Worm (Caenorhabditis elegans) whole organism, L4 larva: ENCODE results near the gene chil-2.

Source experiments
- D1046.2 ChIP-seq: fragments of 200-800 bp; sonication (Bioruptor generic); IDR thresholded peaks from 2 replicates; pipeline ENCODE4 v1.3.6; 2022; ENCODE audit warnings: missing genetic modification characterization, missing compliant biosample characterization
- F26F4.8 ChIP-seq: fragments of 200-800 bp; sonication (Bioruptor generic); conservative IDR thresholded peaks from 2 replicates; pipeline ENCODE4 v1.3.6; 2022; ENCODE audit warnings: missing genetic modification characterization, missing compliant biosample characterization
- F44E2.7 ChIP-seq: fragments of 200-800 bp; sonication (Bioruptor generic); IDR thresholded peaks from 2 replicates; pipeline ENCODE4 v2.1.2; 2022; ENCODE audit warnings: missing genetic modification characterization, missing compliant biosample characterization
- F49E8.2 ChIP-seq: sonication (generic microtip); optimal IDR thresholded peaks from 2 replicates; lab custom pipeline; 2016; ENCODE audit warnings: missing compliant biosample characterization, mild to moderate bottlenecking, missing genetic modification characterization, borderline replicate concordance
- T20F7.1 ChIP-seq: fragments of 200-800 bp; sonication (Bioruptor generic); optimal IDR thresholded peaks from 2 replicates; lab custom pipeline; 2018; ENCODE audit warnings: mild to moderate bottlenecking, missing genetic modification characterization, missing compliant biosample characterization
- T26A8.4 ChIP-seq: fragments of 200-800 bp; sonication (Bioruptor generic); IDR thresholded peaks from 2 replicates; pipeline ENCODE4 v1.3.6; 2022; ENCODE audit warnings: missing genetic modification characterization, missing compliant biosample characterization
- Y48G9A.11 ChIP-seq: fragments of 200-800 bp; sonication (Bioruptor generic); IDR thresholded peaks from 2 replicates; pipeline ENCODE4 v1.3.6; 2022; ENCODE audit warnings: missing genetic modification reagents, missing genetic modification characterization, missing compliant biosample characterization
- Y75B8A.6 ChIP-seq: fragments of 200-800 bp; sonication (Bioruptor generic); IDR thresholded peaks from 2 replicates; pipeline ENCODE4 v1.3.6; 2022; ENCODE audit warnings: missing genetic modification reagents, missing genetic modification characterization, missing compliant biosample characterization
- ZK337.2 ChIP-seq: fragments of 200-800 bp; sonication (Bioruptor generic); IDR thresholded peaks from 2 replicates; pipeline ENCODE4 v1.3.6; 2022; ENCODE audit warnings: missing genetic modification reagents, missing genetic modification characterization, missing compliant biosample characterization
- aha-1 ChIP-seq: fragments of 150-350 bp; peaks from one replicate; lab custom pipeline; 2014; ENCODE audit warnings: missing biosample characterization, missing genetic modification characterization
- attf-4 ChIP-seq: sonication (generic microtip); optimal IDR thresholded peaks from 3 replicates; lab custom pipeline; 2017; ENCODE audit warnings: missing biosample characterization, missing genetic modification characterization
- ceh-44 ChIP-seq: fragments of 200-800 bp; sonication (Bioruptor generic); IDR thresholded peaks from 2 replicates; pipeline ENCODE4 v1.3.6; 2022; ENCODE audit warnings: missing genetic modification reagents, missing genetic modification characterization, missing compliant biosample characterization
- ctbp-1 ChIP-seq: fragments of 200-800 bp; sonication (Bioruptor generic); IDR thresholded peaks from 2 replicates; pipeline ENCODE4 v1.3.6; 2022; ENCODE audit warnings: missing genetic modification reagents, missing genetic modification characterization, missing compliant biosample characterization
- daf-12 ChIP-seq: fragments of 150-350 bp; optimal IDR thresholded peaks from 2 replicates; lab custom pipeline; 2014; ENCODE audit warnings: missing biosample characterization, missing genetic modification reagents, missing genetic modification characterization
- daf-19 ChIP-seq: fragments of 200-800 bp; sonication (Bioruptor generic); conservative IDR thresholded peaks from 2 replicates; pipeline ENCODE4 v1.3.6; 2022; ENCODE audit warnings: missing genetic modification characterization, missing compliant biosample characterization
- dmd-9 ChIP-seq: fragments of 200-800 bp; sonication (Bioruptor generic); IDR thresholded peaks from 2 replicates; pipeline ENCODE4 v1.3.6; 2022; ENCODE audit warnings: missing genetic modification reagents, missing genetic modification characterization, missing compliant biosample characterization
- egl-43 ChIP-seq: fragments of 200-800 bp; sonication (Bioruptor generic); IDR thresholded peaks from 2 replicates; pipeline ENCODE4 v1.3.6; 2022; ENCODE audit warnings: missing genetic modification reagents, missing genetic modification characterization, missing compliant biosample characterization
- fos-1 ChIP-seq: fragments of 150-350 bp; optimal IDR thresholded peaks from 2 replicates; lab custom pipeline; 2014; ENCODE audit warnings: missing biosample characterization, missing genetic modification characterization
- gei-8 ChIP-seq: fragments of 200-800 bp; sonication (Bioruptor generic); optimal IDR thresholded peaks from 2 replicates; lab custom pipeline; 2018; ENCODE audit warnings: mild to moderate bottlenecking, missing genetic modification characterization, missing compliant biosample characterization
- hmg-1.1 ChIP-seq: fragments of 200-800 bp; sonication (Bioruptor generic); IDR thresholded peaks from 2 replicates; pipeline ENCODE4 v1.3.6; 2022; ENCODE audit warnings: missing genetic modification reagents, missing genetic modification characterization, missing compliant biosample characterization
- jun-1 ChIP-seq: fragments of 150-350 bp; optimal IDR thresholded peaks from 2 replicates; lab custom pipeline; 2014; ENCODE audit warnings: missing biosample characterization, missing genetic modification reagents, missing genetic modification characterization
- lin-39 ChIP-seq: fragments of 150-350 bp; optimal IDR thresholded peaks from 2 replicates; lab custom pipeline; 2014; ENCODE audit warnings: missing biosample characterization, missing genetic modification reagents, missing genetic modification characterization
- mep-1 ChIP-seq: fragments of 150-350 bp; sonication (generic microtip); optimal IDR thresholded peaks from 3 replicates; lab custom pipeline; 2014; ENCODE audit warnings: missing biosample characterization, missing genetic modification characterization
- mes-2 ChIP-seq: sonication (generic microtip); optimal IDR thresholded peaks from 2 replicates; lab custom pipeline; 2016; ENCODE audit warnings: missing genotype, mild to moderate bottlenecking, missing genetic modification characterization, missing compliant biosample characterization; ENCODE audit not compliant: poor library complexity, severe bottlenecking
- mxl-2 ChIP-seq: fragments of 200-800 bp; sonication (Bioruptor generic); conservative IDR thresholded peaks from 2 replicates; pipeline ENCODE4 v1.3.6; 2022; ENCODE audit warnings: missing genetic modification reagents, missing genetic modification characterization, missing compliant biosample characterization
- nhr-102 ChIP-seq: sonication (generic microtip); optimal IDR thresholded peaks from 2 replicates; lab custom pipeline; 2016; ENCODE audit warnings: mild to moderate bottlenecking, missing genetic modification characterization, moderate library complexity, missing compliant biosample characterization
- nhr-237 ChIP-seq: sonication (generic microtip); optimal IDR thresholded peaks from 2 replicates; lab custom pipeline; 2017; ENCODE audit warnings: missing biosample characterization, missing genetic modification characterization
- nhr-41 ChIP-seq: fragments of 200-800 bp; sonication (Bioruptor generic); IDR thresholded peaks from 2 replicates; pipeline ENCODE4 v1.3.6; 2022; ENCODE audit warnings: missing genetic modification reagents, missing genetic modification characterization, missing compliant biosample characterization
- pha-4 ChIP-seq, 2 experiments: fragments of 150-350 bp in 1 of 2; fragments of 200-800 bp in 1 of 2; sonication (Bioruptor generic) in 1 of 2; IDR thresholded peaks in 1 of 2; optimal IDR thresholded peaks in 1 of 2; 2 replicates each; pipeline versions ENCODE4 v1.3.6 to Lab custom; 2014 to 2022; ENCODE audit warnings: missing genetic modification characterization in 2 of 2, missing genetic modification reagents in 2 of 2, missing biosample characterization in 1 of 2, missing compliant biosample characterization in 1 of 2
- set-16 ChIP-seq: fragments of 200-800 bp; sonication (Bioruptor generic); IDR thresholded peaks from 2 replicates; pipeline ENCODE4 v1.3.6; 2022; ENCODE audit warnings: missing genetic modification reagents, missing genetic modification characterization, missing compliant biosample characterization
- skn-1 ChIP-seq: fragments of 150-350 bp; optimal IDR thresholded peaks from 2 replicates; lab custom pipeline; 2014; ENCODE audit warnings: missing biosample characterization, missing genetic modification characterization
- snpc-4 ChIP-seq: fragments of 150-350 bp; optimal IDR thresholded peaks from 2 replicates; lab custom pipeline; 2014; ENCODE audit warnings: missing biosample characterization, missing genetic modification characterization
- unc-62 ChIP-seq, 3 experiments: fragments of 150-350 bp in 1 of 3; sonication (generic microtip); optimal IDR thresholded peaks in 2 of 3; peaks in 1 of 3; 1 replicate in 1 of 3; 2 replicates in 2 of 3; lab custom pipeline; 2014 to 2017; ENCODE audit warnings: missing biosample characterization in 3 of 3, missing genetic modification characterization in 3 of 3, missing genetic modification reagents in 3 of 3, missing genotype in 1 of 3
- zag-1 ChIP-seq: fragments of 150-350 bp; optimal IDR thresholded peaks from 2 replicates; lab custom pipeline; 2014; ENCODE audit warnings: missing biosample characterization, missing genetic modification characterization
- zfp-2 ChIP-seq: sonication (generic microtip); optimal IDR thresholded peaks from 2 replicates; lab custom pipeline; 2016; ENCODE audit warnings: mild to moderate bottlenecking, missing genetic modification characterization, missing compliant biosample characterization

The chil-2 gene

DNA sequence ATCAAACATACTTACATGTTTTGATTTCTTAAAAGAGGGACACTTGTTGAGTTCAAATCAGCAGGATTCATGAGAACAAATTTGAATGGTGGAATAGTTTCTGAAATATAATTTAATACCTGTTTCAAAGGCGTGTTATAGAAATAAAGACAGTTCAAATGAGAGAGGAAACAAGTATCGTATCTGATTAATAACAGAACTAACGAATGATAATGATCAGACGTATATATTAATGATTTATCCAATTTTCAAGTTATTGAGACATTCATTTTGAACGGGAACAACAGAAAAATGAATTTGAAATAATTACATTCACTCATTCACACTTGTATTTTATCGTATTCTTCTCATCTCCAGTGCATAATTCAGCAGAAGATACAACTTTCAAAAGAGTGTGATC, 18.8 kb downstream of the chil-2 start, which contains the start of gene chil-4:
Gene chil-4 (minus strand): TSS at position 101 of the 400 bp plus-strand sequence.
- TF ChIP-seq attf-4 (tag; lab: Kevin White, UChicago) (no peak), Y48G9A.11 (GFP tag; lab: Robert Waterston, UW) (no peak), daf-12 (tag; lab: Kevin White, UChicago) (no peak), F44E2.7 (GFP tag; lab: Robert Waterston, UW) (no peak), dmd-9 (GFP tag; lab: Robert Waterston, UW) (no peak), fos-1 (tag; lab: Kevin White, UChicago) (no peak), daf-19 (GFP tag; lab: Robert Waterston, UW) (no peak), jun-1 (no peak), gei-8 (GFP tag; lab: Kevin White, UChicago) (no peak), nhr-237 (tag; lab: Kevin White, UChicago) (no peak), nhr-102 (tag; lab: Kevin White, UChicago) (no peak)
- TF ChIP-seq, all 104 proteins: peak for 0

DNA sequence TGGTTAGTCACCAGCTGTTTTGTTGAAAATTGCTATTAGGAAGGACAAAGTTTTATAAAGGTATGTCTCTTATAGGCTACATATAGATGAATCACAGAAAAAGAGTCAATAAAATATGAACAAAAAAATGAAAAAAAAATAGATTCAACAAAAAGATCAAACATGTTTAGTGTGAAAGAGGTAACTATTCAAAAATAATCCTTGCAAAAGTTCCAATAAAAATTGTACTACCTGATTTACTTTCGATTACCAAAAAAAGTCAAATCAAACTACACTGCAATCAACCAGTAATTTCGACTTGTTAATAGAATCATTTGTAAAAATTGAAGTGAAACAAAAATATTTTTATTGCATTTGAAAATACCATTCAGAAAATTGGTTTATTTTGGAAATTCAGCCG, 23.5 kb downstream of the chil-2 start, which contains the start of gene ZK938.10:
Gene ZK938.10 (minus strand): TSS at position 101 of the 400 bp plus-strand sequence.
- TF ChIP-seq egl-43 (GFP tag; lab: Robert Waterston, UW) (no peak), jun-1 (no peak), ZK337.2 (no peak), zfp-2 (tag; lab: Kevin White, UChicago) (no peak), mep-1 (tag; lab: Kevin White, UChicago) (no peak), F26F4.8 (no peak), F49E8.2 (tag; lab: Kevin White, UChicago) (no peak), T20F7.1 (GFP tag; lab: Kevin White, UChicago) (no peak), zag-1 (tag; lab: Kevin White, UChicago) (no peak), ceh-44 (GFP tag; lab: Robert Waterston, UW) (no peak), nhr-41 (no peak)

DNA sequence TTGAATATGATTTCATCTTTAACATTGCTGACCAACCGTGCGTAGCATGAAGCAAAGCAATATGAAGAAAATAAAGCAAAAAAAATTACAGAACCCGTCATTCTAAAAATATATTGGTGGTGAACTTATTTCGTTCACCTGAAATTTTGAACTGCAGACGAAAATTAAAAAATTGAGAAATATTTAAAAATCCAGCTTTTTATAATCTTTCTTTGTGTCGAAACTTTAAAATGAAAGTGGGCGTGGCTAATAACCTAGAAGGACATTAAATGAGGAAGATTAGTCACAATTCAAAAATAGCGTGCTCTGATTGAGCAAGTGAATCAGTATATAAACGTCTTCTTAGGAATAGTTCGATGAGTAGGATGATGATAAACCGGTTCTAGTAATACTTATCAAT, 24.9 kb downstream of the chil-2 start, which contains the start of gene old-2:
Gene old-2 (minus strand): TSS at position 101 of the 400 bp plus-strand sequence.
- TF ChIP-seq lin-39: no peak
- TF ChIP-seq mxl-2 (GFP tag; lab: Robert Waterston, UW): no peak
- no peak for TF ChIP-seq mes-2 (tag; lab: Kevin White, UChicago)
- no peak for TF ChIP-seq T26A8.4
- TF ChIP-seq set-16 (GFP tag; lab: Robert Waterston, UW): no peak
- TF ChIP-seq aha-1 (tag; lab: Kevin White, UChicago): no peak
- TF ChIP-seq F49E8.2 (tag; lab: Kevin White, UChicago): no peak
- no peak for TF ChIP-seq dmd-9 (GFP tag; lab: Robert Waterston, UW)
- TF ChIP-seq D1046.2 (GFP tag; lab: Robert Waterston, UW): no peak
- no peak for TF ChIP-seq skn-1 (tag; lab: Kevin White, UChicago)
- TF ChIP-seq pha-4 (GFP tag; IDR thresholded peaks at IDR 0.05; lab: Robert Waterston, UW): no peak
- TF ChIP-seq pha-4 (tag; optimal IDR thresholded peaks at IDR 0.05; lab: Kevin White, UChicago): no peak
- TF ChIP-seq snpc-4 (tag; lab: Kevin White, UChicago): no peak
- no peak for TF ChIP-seq ctbp-1
- no peak for TF ChIP-seq egl-43 (GFP tag; lab: Robert Waterston, UW)

DNA sequence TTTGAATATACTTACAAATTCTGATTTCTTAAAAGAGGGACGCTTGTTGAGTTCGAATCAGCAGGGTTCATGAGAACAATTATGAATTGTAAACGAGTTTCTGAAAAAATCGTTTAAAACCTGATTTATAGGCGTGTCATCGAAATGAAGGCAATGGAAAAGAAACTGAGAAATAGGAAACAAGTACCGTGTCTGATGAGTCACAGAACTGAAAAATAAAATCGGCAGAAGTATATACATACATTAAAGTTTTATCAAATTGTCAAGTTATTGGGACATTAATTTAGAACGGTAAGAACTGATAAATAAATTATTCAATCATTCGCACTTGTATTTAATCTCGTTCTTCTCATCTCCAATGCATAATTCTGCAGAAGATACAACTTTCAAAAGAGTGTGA, 29.2 kb downstream of the chil-2 start, which contains the start of gene chil-9:
Gene chil-9 (minus strand): TSS at position 101 of the 400 bp plus-strand sequence.
- no peak for TF ChIP-seq hmg-1.1
- peak in 1 of 2 experiments; percentile 31 for TF ChIP-seq unc-62 (GFP tag; optimal IDR thresholded peaks at IDR 0.05 in 1 of 2; lab: Kevin White, UChicago)
- TF ChIP-seq unc-62 (tag; optimal IDR thresholded peaks at IDR 0.05; lab: Kevin White, UChicago): no peak
- no peak for TF ChIP-seq Y75B8A.6 (GFP tag; lab: Robert Waterston, UW)
